ENCODE assay signal across 1 fruit fly cellular context in genomic region chr3L:22717137-22717767, dm6.
A peak's percentile ranks its signal among the peaks of the same experiment; 100 is the strongest.
TF ChIP-seq lines count a peak whose summit lies in the region.

ArfGAP3 (minus strand) TSS chr3L:22717577.
CG32452 (plus strand) TSS chr3L:22717728.

TF ChIP-seq in whole organism, embryonic, 481 proteins besides CTCF, POLR2A, EP300 and RAD21 (continued from another document and continues in another):
- TF ChIP-seq CG3065 (GFP tag; optimal IDR thresholded peaks at IDR 0.05; lab: Kevin White, UChicago) (peak; percentile 40), mam (GFP tag; optimal IDR thresholded peaks at IDR 0.05; lab: Kevin White, UChicago) (peak; percentile 76), unc-4 (GFP tag; IDR thresholded peaks at IDR 0.05; lab: Robert Waterston, UW; ENCODE audit: partially characterized antibody) (peak; percentile 58; the same call in 1 of the 2 replicates), CG18262 (tag; optimal IDR thresholded peaks at IDR 0.05; lab: Kevin White, UChicago) (peak; percentile 77), Chrac-16 (GFP tag; optimal IDR thresholded peaks at IDR 0.05; lab: Kevin White, UChicago) (peak; percentile 80), sug (tag; optimal IDR thresholded peaks at IDR 0.05; lab: Kevin White, UChicago) (peak; percentile 73), Rx (GFP tag; IDR thresholded peaks at IDR 0.05; lab: Robert Waterston, UW) (peak; percentile 53; the same call in 1 of the 2 replicates), CG17186 (GFP tag; optimal IDR thresholded peaks at IDR 0.05; lab: Kevin White, UChicago) (peak; percentile 100), Aef1 (GFP tag; IDR thresholded peaks at IDR 0.05; lab: Robert Waterston, UW) (peak; percentile 68), CG14441 (GFP tag; IDR thresholded peaks at IDR 0.05; lab: Robert Waterston, UW) (peak; percentile 79), pzg (GFP tag; optimal IDR thresholded peaks at IDR 0.05; lab: Kevin White, UChicago) (peak; percentile 76), CG13624 (GFP tag; optimal IDR thresholded peaks at IDR 0.05; lab: Kevin White, UChicago) (peak; percentile 54), CG18764 (GFP tag; optimal IDR thresholded peaks at IDR 0.05; lab: Kevin White, UChicago) (peak; percentile 59), sens (GFP tag; lab: Kevin White, UChicago) (peak; percentile 93), Blimp-1 (GFP tag; optimal IDR thresholded peaks at IDR 0.05; lab: Kevin White, UChicago) (peak; percentile 68), CG12659 (GFP tag; optimal IDR thresholded peaks at IDR 0.05; lab: Kevin White, UChicago) (peak; percentile 81), shn (GFP tag; optimal IDR thresholded peaks at IDR 0.05; lab: Kevin White, UChicago) (peak; percentile 63), Med (GFP tag; lab: Kevin White, UChicago) (peak; percentile 92), ranshi (GFP tag; IDR thresholded peaks at IDR 0.05; lab: Robert Waterston, UW) (peak; percentile 59; the same call in 1 of the 2 replicates), CG17612 (GFP tag; IDR thresholded peaks at IDR 0.05; lab: Robert Waterston, UW) (0 out of 2 replicates have a peak, but pooled peaks have one; percentile 22), Six4 (GFP tag; optimal IDR thresholded peaks at IDR 0.05; lab: Kevin White, UChicago) (peak; percentile 70), CG6254 (GFP tag; optimal IDR thresholded peaks at IDR 0.05; lab: Kevin White, UChicago) (peak; percentile 21), CG11456 (GFP tag; IDR thresholded peaks at IDR 0.05; lab: Robert Waterston, UW) (peak; percentile 75), CG12236 (GFP tag; optimal IDR thresholded peaks at IDR 0.05; lab: Kevin White, UChicago) (peak; percentile 5), Lhr (GFP tag; optimal IDR thresholded peaks at IDR 0.05; lab: Kevin White, UChicago) (peak; percentile 72), D (optimal IDR thresholded peaks at IDR 0.05; lab: Kevin White, UChicago) (no peak), D (GFP tag; optimal IDR thresholded peaks at IDR 0.05; lab: Kevin White, UChicago) (peak; percentile 40), tna (GFP tag; IDR thresholded peaks at IDR 0.05; lab: Robert Waterston, UW; ENCODE audit: partially characterized antibody) (no peak), hbn (GFP tag; IDR thresholded peaks at IDR 0.05; lab: Robert Waterston, UW; ENCODE audit: partially characterized antibody) (peak; percentile 67), CG4820 (GFP tag; optimal IDR thresholded peaks at IDR 0.05; lab: Kevin White, UChicago) (peak; percentile 67), CG10366 (GFP tag; IDR thresholded peaks at IDR 0.05; lab: Robert Waterston, UW) (peak; percentile 63; the same call in 1 of the 2 replicates), gsb (GFP tag; IDR thresholded peaks at IDR 0.05; lab: Robert Waterston, UW) (0 out of 2 replicates have a peak, but pooled peaks have one; percentile 30), pho (GFP tag; optimal IDR thresholded peaks at IDR 0.05; lab: Kevin White, UChicago) (peak; percentile 74), HLH54F (GFP tag; optimal IDR thresholded peaks at IDR 0.05; lab: Kevin White, UChicago) (peak; percentile 68), Hr78 (GFP tag; optimal IDR thresholded peaks at IDR 0.05; lab: Kevin White, UChicago) (no peak), chn (GFP tag; optimal IDR thresholded peaks at IDR 0.05; lab: Kevin White, UChicago) (peak; percentile 65), CG4282 (GFP tag; optimal IDR thresholded peaks at IDR 0.05; lab: Kevin White, UChicago) (no peak), pfk (GFP tag; optimal IDR thresholded peaks at IDR 0.05; lab: Kevin White, UChicago) (peak; percentile 78), ken (GFP tag; IDR thresholded peaks at IDR 0.05; lab: Robert Waterston, UW) (peak; percentile 58; the same call in 1 of the 3 replicates), CG5180 (GFP tag; optimal IDR thresholded peaks at IDR 0.05; lab: Kevin White, UChicago) (peak; percentile 33), Fer2 (tag; optimal IDR thresholded peaks at IDR 0.05; lab: Kevin White, UChicago) (peak; percentile 47), BEAF-32 (GFP tag; optimal IDR thresholded peaks at IDR 0.05; lab: Kevin White, UChicago) (peak; percentile 75), CG4360 (GFP tag; IDR thresholded peaks at IDR 0.05; lab: Robert Waterston, UW) (no peak), sima (GFP tag; optimal IDR thresholded peaks at IDR 0.05; lab: Kevin White, UChicago) (no peak), al (GFP tag; IDR thresholded peaks at IDR 0.05; lab: Robert Waterston, UW) (peak; percentile 70), h (optimal IDR thresholded peaks at IDR 0.05; lab: Kevin White, UChicago) (no peak), peb (GFP tag; IDR thresholded peaks at IDR 0.05; lab: Robert Waterston, UW) (no peak), cato (GFP tag; optimal IDR thresholded peaks at IDR 0.05; lab: Kevin White, UChicago; ENCODE audit: borderline replicate concordance) (peak; percentile 76), lola (GFP tag; optimal IDR thresholded peaks at IDR 0.05; lab: Kevin White, UChicago) (peak in 1 of 3 experiments; percentile 75), br (optimal IDR thresholded peaks at IDR 0.05; lab: Kevin White, UChicago) (no peak), Hr51 (GFP tag; optimal IDR thresholded peaks at IDR 0.05; lab: Kevin White, UChicago) (peak; percentile 52 to 75), Nf-YB (GFP tag; optimal IDR thresholded peaks at IDR 0.05; lab: Kevin White, UChicago) (peak; percentile 52), nerfin-1 (tag; optimal IDR thresholded peaks at IDR 0.05; lab: Kevin White, UChicago) (peak; percentile 75), schlank (tag; optimal IDR thresholded peaks at IDR 0.05; lab: Kevin White, UChicago) (no peak), CG12744 (GFP tag; optimal IDR thresholded peaks at IDR 0.05; lab: Kevin White, UChicago) (no peak), CG3407 (GFP tag; optimal IDR thresholded peaks at IDR 0.05; lab: Kevin White, UChicago) (peak; percentile 45), CG9609 (GFP tag; optimal IDR thresholded peaks at IDR 0.05; lab: Kevin White, UChicago) (peak; percentile 58), cwo (GFP tag; optimal IDR thresholded peaks at IDR 0.05; lab: Kevin White, UChicago) (peak; percentile 22), Xbp1 (GFP tag; optimal IDR thresholded peaks at IDR 0.05; lab: Kevin White, UChicago) (peak; percentile 85), CG13424 (tag; optimal IDR thresholded peaks at IDR 0.05; lab: Kevin White, UChicago) (peak; percentile 83), disco-r (GFP tag; optimal IDR thresholded peaks at IDR 0.05; lab: Kevin White, UChicago) (no peak), mirr (GFP tag; optimal IDR thresholded peaks at IDR 0.05; lab: Kevin White, UChicago) (peak; percentile 51), Vsx1 (GFP tag; optimal IDR thresholded peaks at IDR 0.05; lab: Kevin White, UChicago) (no peak), Dad (GFP tag; optimal IDR thresholded peaks at IDR 0.05; lab: Kevin White, UChicago) (peak; percentile 48), CG2120 (GFP tag; optimal IDR thresholded peaks at IDR 0.05; lab: Kevin White, UChicago) (peak; percentile 82), Hmr (GFP tag; optimal IDR thresholded peaks at IDR 0.05; lab: Kevin White, UChicago) (peak; percentile 72), otp (GFP tag; IDR thresholded peaks at IDR 0.05; lab: Robert Waterston, UW) (no peak), mld (GFP tag; IDR thresholded peaks at IDR 0.05; lab: Robert Waterston, UW; ENCODE audit: partially characterized antibody) (no peak), org-1 (GFP tag; optimal IDR thresholded peaks at IDR 0.05; lab: Kevin White, UChicago) (no peak), Poxn (GFP tag; IDR thresholded peaks at IDR 0.05; lab: Robert Waterston, UW) (no peak), CG4730 (GFP tag; IDR thresholded peaks at IDR 0.05; lab: Robert Waterston, UW) (peak; percentile 41; the same call in 1 of the 2 replicates), CG32772 (GFP tag; IDR thresholded peaks at IDR 0.05; lab: Robert Waterston, UW) (0 out of 2 replicates have a peak, but pooled peaks have one; percentile 41), ind (GFP tag; optimal IDR thresholded peaks at IDR 0.05; lab: Kevin White, UChicago) (peak; percentile 78), CG6791 (GFP tag; IDR thresholded peaks at IDR 0.05; lab: Robert Waterston, UW; ENCODE audit: partially characterized antibody) (no peak; the same call in 2 of the 3 replicates), CG2875 (GFP tag; optimal IDR thresholded peaks at IDR 0.05; lab: Kevin White, UChicago) (peak; percentile 36), phol (tag; optimal IDR thresholded peaks at IDR 0.05; lab: Kevin White, UChicago) (peak; percentile 80), CG9876 (GFP tag; optimal IDR thresholded peaks at IDR 0.05; lab: Kevin White, UChicago) (peak; percentile 7), inv (GFP tag; IDR thresholded peaks at IDR 0.05; lab: Robert Waterston, UW; ENCODE audit: partially characterized antibody) (peak; percentile 47), sna (GFP tag; IDR thresholded peaks at IDR 0.05; lab: Robert Waterston, UW; ENCODE audit: partially characterized antibody) (0 out of 2 replicates have a peak, but pooled peaks have one; percentile 46), run (tag; optimal IDR thresholded peaks at IDR 0.05; lab: Kevin White, UChicago) (peak; percentile 8), so (GFP tag; IDR thresholded peaks at IDR 0.05; lab: Robert Waterston, UW) (0 out of 3 replicates have a peak, but pooled peaks have one; percentile 45), CG14050 (GFP tag; IDR thresholded peaks at IDR 0.05; lab: Robert Waterston, UW) (peak; percentile 61), Dbx (GFP tag; IDR thresholded peaks at IDR 0.05; lab: Robert Waterston, UW) (peak; percentile 82), CG2129 (GFP tag; IDR thresholded peaks at IDR 0.05; lab: Robert Waterston, UW; ENCODE audit: partially characterized antibody) (peak; percentile 57; the same call in 1 of the 2 replicates), CG1647 (GFP tag; optimal IDR thresholded peaks at IDR 0.05; lab: Kevin White, UChicago) (peak; percentile 60), D19B (GFP tag; optimal IDR thresholded peaks at IDR 0.05; lab: Kevin White, UChicago) (peak; percentile 45), Opbp (GFP tag; IDR thresholded peaks at IDR 0.05; lab: Robert Waterston, UW; ENCODE audit: partially characterized antibody) (peak; percentile 67; the same call in 2 of the 3 replicates), Atf-2 (GFP tag; optimal IDR thresholded peaks at IDR 0.05; lab: Kevin White, UChicago) (no peak), CG11085 (GFP tag; IDR thresholded peaks at IDR 0.05; lab: Robert Waterston, UW) (peak; percentile 72), eve (GFP tag; optimal IDR thresholded peaks at IDR 0.05; lab: Kevin White, UChicago) (no peak), D19A (tag; optimal IDR thresholded peaks at IDR 0.05; lab: Kevin White, UChicago) (peak; percentile 66), odd (GFP tag; optimal IDR thresholded peaks at IDR 0.05; lab: Kevin White, UChicago) (no peak), CG3281 (GFP tag; optimal IDR thresholded peaks at IDR 0.05; lab: Kevin White, UChicago) (peak; percentile 50), CG15011 (GFP tag; optimal IDR thresholded peaks at IDR 0.05; lab: Kevin White, UChicago) (peak; percentile 21), CG6813 (GFP tag; optimal IDR thresholded peaks at IDR 0.05; lab: Kevin White, UChicago) (peak; percentile 35), CG16815 (GFP tag; optimal IDR thresholded peaks at IDR 0.05; lab: Kevin White, UChicago) (peak; percentile 51), sr (GFP tag; IDR thresholded peaks at IDR 0.05; lab: Robert Waterston, UW) (no peak), dimm (GFP tag; IDR thresholded peaks at IDR 0.05; lab: Robert Waterston, UW) (peak; percentile 22; the same call in 1 of the 2 replicates), CG11695 (GFP tag; IDR thresholded peaks at IDR 0.05; lab: Robert Waterston, UW) (peak; percentile 48; the same call in 2 of the 3 replicates), CG10147 (GFP tag; optimal IDR thresholded peaks at IDR 0.05; lab: Kevin White, UChicago) (peak; percentile 74), Doc3 (GFP tag; IDR thresholded peaks at IDR 0.05; lab: Robert Waterston, UW; ENCODE audit: partially characterized antibody) (peak; percentile 70; the same call in 2 of the 3 replicates), CG4707 (GFP tag; optimal IDR thresholded peaks at IDR 0.05; lab: Kevin White, UChicago) (no peak), danr (GFP tag; IDR thresholded peaks at IDR 0.05; lab: Robert Waterston, UW) (0 out of 2 replicates have a peak, but pooled peaks have one; percentile 27), ci (GFP tag; IDR thresholded peaks at IDR 0.05; lab: Robert Waterston, UW) (peak; percentile 77), CG8765 (GFP tag; IDR thresholded peaks at IDR 0.05; lab: Robert Waterston, UW) (peak; percentile 29; the same call in 1 of the 2 replicates), dmrt99B (tag; optimal IDR thresholded peaks at IDR 0.05; lab: Kevin White, UChicago) (peak; percentile 69), CG6689 (GFP tag; IDR thresholded peaks at IDR 0.05; lab: Robert Waterston, UW) (peak; percentile 76), Bgb (GFP tag; IDR thresholded peaks at IDR 0.05; lab: Robert Waterston, UW; ENCODE audit: partially characterized antibody) (peak; percentile 30; the same call in 1 of the 2 replicates), CG32532 (GFP tag; IDR thresholded peaks at IDR 0.05; lab: Robert Waterston, UW) (peak; percentile 82), trh (GFP tag; optimal IDR thresholded peaks at IDR 0.05; lab: Kevin White, UChicago) (no peak), HLHmδ (GFP tag; optimal IDR thresholded peaks at IDR 0.05; lab: Kevin White, UChicago) (peak; percentile 56), Ets65A (GFP tag; lab: Kevin White, UChicago) (peak; percentile 96), knrl (GFP tag; IDR thresholded peaks at IDR 0.05; lab: Robert Waterston, UW; ENCODE audit: partially characterized antibody) (peak; percentile 49; the same call in 2 of the 3 replicates), btn (GFP tag; optimal IDR thresholded peaks at IDR 0.05; lab: Kevin White, UChicago) (no peak), HLH4C (GFP tag; IDR thresholded peaks at IDR 0.05; lab: Robert Waterston, UW; ENCODE audit: partially characterized antibody) (peak; percentile 51), sisA (GFP tag; IDR thresholded peaks at IDR 0.05; lab: Robert Waterston, UW) (peak; percentile 64), aop (GFP tag; IDR thresholded peaks at IDR 0.05; lab: Robert Waterston, UW) (0 out of 2 replicates have a peak, but pooled peaks have one; percentile 23), CG6272 (GFP tag; IDR thresholded peaks at IDR 0.05; lab: Robert Waterston, UW) (peak; percentile 53; the same call in 1 of the 2 replicates), az2 (GFP tag; optimal IDR thresholded peaks at IDR 0.05; lab: Kevin White, UChicago) (peak; percentile 78), CG12219 (GFP tag; optimal IDR thresholded peaks at IDR 0.05; lab: Kevin White, UChicago) (peak; percentile 32), Rfx (GFP tag; IDR thresholded peaks at IDR 0.05; lab: Robert Waterston, UW) (peak; percentile 86), NC2α (GFP tag; optimal IDR thresholded peaks at IDR 0.05; lab: Kevin White, UChicago) (no peak), Mes4 (GFP tag; optimal IDR thresholded peaks at IDR 0.05; lab: Kevin White, UChicago) (no peak), chm (GFP tag; IDR thresholded peaks at IDR 0.05; lab: Robert Waterston, UW) (peak; percentile 53; the same call in 1 of the 2 replicates), CG12942 (GFP tag; optimal IDR thresholded peaks at IDR 0.05; lab: Kevin White, UChicago) (peak; percentile 75)
